Worm (Caenorhabditis elegans) whole organism, L3 larva: ENCODE data around the gene K01B6.4.

Experiments used
- R02D3.7 ChIP-seq: fragments of 150-350 bp; optimal IDR thresholded peaks from 2 replicates; lab custom pipeline; 2014; ENCODE audit warnings: missing biosample characterization, missing genetic modification characterization
- ama-1 ChIP-seq: fragments of 150-350 bp; optimal IDR thresholded peaks from 2 replicates; lab custom pipeline; 2018
- ceh-82 ChIP-seq: fragments of 150-350 bp; optimal IDR thresholded peaks from 2 replicates; lab custom pipeline; 2014; ENCODE audit warnings: missing biosample characterization, missing genetic modification characterization
- egl-27 ChIP-seq: sonication (generic microtip); optimal IDR thresholded peaks from 4 replicates; lab custom pipeline; 2017; ENCODE audit warnings: missing biosample characterization, missing genetic modification reagents, missing genetic modification characterization
- elt-1 ChIP-seq: fragments of 150-350 bp; optimal IDR thresholded peaks from 2 replicates; lab custom pipeline; 2014; ENCODE audit warnings: missing biosample characterization, missing genetic modification characterization
- elt-2 ChIP-seq: sonication (generic microtip); optimal IDR thresholded peaks from 2 replicates; lab custom pipeline; 2016; ENCODE audit warnings: missing genetic modification reagents, mild to moderate bottlenecking, missing genetic modification characterization, missing compliant biosample characterization
- elt-3 ChIP-seq, 3 experiments: fragments of 150-350 bp in 1 of 3; sonication (generic microtip) in 2 of 3; optimal IDR thresholded peaks; 2 replicates in 2 of 3; 4 replicates in 1 of 3; lab custom pipeline; 2014 to 2017; ENCODE audit warnings: missing biosample characterization in 3 of 3, missing genetic modification characterization in 3 of 3
- eor-1 ChIP-seq, 2 experiments: fragments of 150-350 bp; optimal IDR thresholded peaks; 2 replicates each; lab custom pipeline; 2014 to 2018; ENCODE audit warnings: missing biosample characterization in 2 of 2, missing genetic modification characterization in 2 of 2
- fkh-10 ChIP-seq: sonication (generic microtip); optimal IDR thresholded peaks from 2 replicates; lab custom pipeline; 2017; ENCODE audit warnings: missing biosample characterization, missing genetic modification reagents, missing genetic modification characterization
- fkh-2 ChIP-seq: fragments of 150-350 bp; optimal IDR thresholded peaks from 2 replicates; lab custom pipeline; 2014; ENCODE audit warnings: missing biosample characterization, missing genetic modification reagents, missing genetic modification characterization
- jun-1 ChIP-seq: fragments of 150-350 bp; optimal IDR thresholded peaks from 2 replicates; lab custom pipeline; 2014; ENCODE audit warnings: missing biosample characterization, missing genetic modification reagents, missing genetic modification characterization
- lin-15B ChIP-seq: fragments of 150-350 bp; optimal IDR thresholded peaks from 2 replicates; lab custom pipeline; 2014; ENCODE audit warnings: missing biosample characterization, missing genetic modification characterization
- lsy-12 ChIP-seq: sonication (generic microtip); optimal IDR thresholded peaks from 2 replicates; lab custom pipeline; 2016; ENCODE audit warnings: mild to moderate bottlenecking, missing genetic modification characterization, missing compliant biosample characterization
- mml-1 ChIP-seq: fragments of 150-350 bp; sonication (generic microtip); optimal IDR thresholded peaks from 3 replicates; lab custom pipeline; 2014; ENCODE audit warnings: missing biosample characterization, missing genetic modification characterization
- nfya-1 ChIP-seq: sonication (generic microtip); optimal IDR thresholded peaks from 2 replicates; lab custom pipeline; 2017; ENCODE audit warnings: missing genetic modification characterization, mild to moderate bottlenecking, missing compliant biosample characterization, antibody characterized with exemption, moderate library complexity; ENCODE audit not compliant: insufficient read depth
- nhr-11 ChIP-seq: fragments of 150-350 bp; optimal IDR thresholded peaks from 2 replicates; lab custom pipeline; 2014; ENCODE audit warnings: missing biosample characterization, missing genetic modification characterization
- nhr-23 ChIP-seq: fragments of 150-350 bp; optimal IDR thresholded peaks from 2 replicates; lab custom pipeline; 2014; ENCODE audit warnings: missing biosample characterization, missing genetic modification reagents, missing genetic modification characterization
- nhr-237 ChIP-seq: fragments of 150-350 bp; optimal IDR thresholded peaks from 2 replicates; lab custom pipeline; 2014; ENCODE audit warnings: missing biosample characterization, missing genetic modification characterization
- nhr-25 ChIP-seq: sonication (generic microtip); optimal IDR thresholded peaks from 2 replicates; lab custom pipeline; 2017; ENCODE audit warnings: missing biosample characterization, missing genetic modification characterization
- pha-4 ChIP-seq: fragments of 150-350 bp; optimal IDR thresholded peaks from 2 replicates; lab custom pipeline; 2014; ENCODE audit warnings: missing biosample characterization, missing genetic modification reagents, missing genetic modification characterization
- pqm-1 ChIP-seq: fragments of 150-350 bp; optimal IDR thresholded peaks from 2 replicates; lab custom pipeline; 2017; ENCODE audit warnings: missing biosample characterization, missing genetic modification characterization, inconsistent platforms
- snpc-4 ChIP-seq: fragments of 150-350 bp; optimal IDR thresholded peaks from 2 replicates; lab custom pipeline; 2014; ENCODE audit warnings: missing biosample characterization, missing genetic modification characterization
- tbx-2 ChIP-seq: sonication (generic microtip); optimal IDR thresholded peaks from 2 replicates; lab custom pipeline; 2016; ENCODE audit warnings: mild to moderate bottlenecking, missing genetic modification characterization, missing compliant biosample characterization
- unc-62 ChIP-seq: fragments of 150-350 bp; sonication (generic microtip); optimal IDR thresholded peaks from 4 replicates; lab custom pipeline; 2014; ENCODE audit warnings: missing biosample characterization, missing genetic modification reagents, missing genetic modification characterization
- ztf-11 ChIP-seq: fragments of 150-350 bp; optimal IDR thresholded peaks from 2 replicates; lab custom pipeline; 2014; ENCODE audit warnings: missing biosample characterization, missing genetic modification characterization

The K01B6.4 gene

DNA sequence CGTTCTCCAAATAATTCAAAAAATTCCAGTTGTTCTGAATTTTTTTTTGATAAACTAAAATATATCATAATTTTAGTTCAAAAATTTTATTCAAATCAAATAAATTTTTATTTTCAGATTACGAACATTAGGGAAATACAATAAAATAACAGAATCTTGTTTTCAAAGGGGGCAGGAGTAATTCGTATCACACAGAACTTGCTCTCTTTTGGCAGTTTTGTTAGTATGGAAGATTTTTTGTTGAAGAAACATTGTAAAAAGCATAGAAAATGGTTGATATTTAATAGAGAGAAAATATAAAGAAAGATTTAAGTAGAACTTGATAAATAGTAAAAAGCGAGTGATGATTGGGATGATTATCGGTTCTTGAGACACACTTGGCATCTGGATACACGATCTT lies 39.6 kb upstream of the K01B6.4 start:
- no peak for TF ChIP-seq ztf-11

DNA sequence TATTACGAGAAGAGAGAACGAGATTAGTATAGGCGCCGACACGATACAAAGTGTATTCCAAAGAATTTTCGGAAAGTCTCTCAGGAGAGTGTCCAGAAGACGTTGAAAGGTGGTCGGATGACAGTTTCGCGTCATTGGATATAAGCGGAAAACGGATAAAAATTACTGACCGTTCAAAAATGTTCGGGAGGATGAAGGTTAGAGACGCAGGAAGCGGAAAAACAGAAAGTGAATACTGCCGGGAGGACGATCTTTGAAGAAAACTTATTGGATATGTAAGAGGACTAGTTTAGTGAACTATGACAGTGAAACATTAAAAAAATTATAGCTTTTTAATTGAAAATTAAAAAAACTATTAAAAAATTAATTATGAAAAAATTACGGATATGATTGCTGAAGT lies 37.8 kb upstream of the K01B6.4 start:
- TF ChIP-seq nhr-23 (tag; lab: Kevin White, UChicago) (peak; percentile 26), jun-1 (tag; lab: Kevin White, UChicago) (no peak)

DNA sequence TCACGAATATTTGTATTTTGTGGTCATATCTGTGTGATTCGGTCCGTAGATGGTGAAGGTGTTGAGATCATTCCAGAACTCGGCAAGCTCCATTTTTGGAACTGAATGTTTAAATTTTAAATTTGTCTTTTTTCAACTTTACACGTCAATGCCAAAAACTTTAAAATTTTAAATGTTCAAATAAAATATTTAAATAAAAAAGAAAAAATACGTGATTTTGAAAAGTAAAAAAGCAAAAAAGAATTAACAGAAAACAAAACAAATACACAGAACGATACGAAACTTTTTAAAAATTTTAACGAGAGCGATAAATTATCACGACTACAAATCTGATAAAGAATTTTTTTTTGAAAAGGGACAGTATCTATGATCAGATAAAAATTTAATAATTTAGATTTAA lies 36.9 kb upstream of the K01B6.4 start, which contains the start of gene elo-4:
TSS of gene elo-4 (minus strand) at position 101 of the 400 bp plus-strand sequence.
- TF ChIP-seq lsy-12: no peak
- TF ChIP-seq nhr-25 (tag; lab: Kevin White, UChicago): no peak
- TF ChIP-seq nhr-23 (tag; lab: Kevin White, UChicago): no peak
- TF ChIP-seq eor-1 (tag; optimal IDR thresholded peaks at IDR 0.05; lab: Kevin White, UChicago): no peak

DNA sequence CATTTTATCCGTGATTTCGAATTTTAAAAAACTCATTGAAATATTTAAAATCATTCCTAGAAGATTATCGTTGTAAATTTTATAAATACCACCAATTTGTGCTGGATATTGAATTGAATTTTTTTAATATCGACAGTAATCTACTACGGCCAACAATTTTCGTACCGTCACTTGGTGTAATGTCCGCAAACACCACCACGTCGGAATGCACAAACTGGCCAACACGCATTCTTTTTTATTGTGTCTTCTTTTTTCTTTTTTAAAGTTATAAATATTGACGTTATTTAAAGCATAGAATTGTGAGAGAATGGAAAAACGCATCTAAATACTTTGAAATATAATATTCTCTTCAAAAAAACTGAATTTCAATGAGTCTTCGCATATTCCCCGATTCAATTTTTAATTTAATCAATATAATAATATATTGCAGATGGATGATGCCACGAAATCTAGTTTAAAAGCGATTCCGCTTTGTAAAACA lies 33.9 kb upstream of the K01B6.4 start, which contains the start of gene ufc-1:
TSS of gene ufc-1 (plus strand) at position 431 of the 481 bp plus-strand sequence.
- TF ChIP-seq elt-3 (tag; optimal IDR thresholded peaks at IDR 0.05; lab: Kevin White, UChicago): no peak
- TF ChIP-seq nfya-1 (tag; lab: Kevin White, UChicago): peak; percentile 49
- peak; percentile 37 for TF ChIP-seq pha-4
- TF ChIP-seq, all 47 proteins: peak for 2

DNA sequence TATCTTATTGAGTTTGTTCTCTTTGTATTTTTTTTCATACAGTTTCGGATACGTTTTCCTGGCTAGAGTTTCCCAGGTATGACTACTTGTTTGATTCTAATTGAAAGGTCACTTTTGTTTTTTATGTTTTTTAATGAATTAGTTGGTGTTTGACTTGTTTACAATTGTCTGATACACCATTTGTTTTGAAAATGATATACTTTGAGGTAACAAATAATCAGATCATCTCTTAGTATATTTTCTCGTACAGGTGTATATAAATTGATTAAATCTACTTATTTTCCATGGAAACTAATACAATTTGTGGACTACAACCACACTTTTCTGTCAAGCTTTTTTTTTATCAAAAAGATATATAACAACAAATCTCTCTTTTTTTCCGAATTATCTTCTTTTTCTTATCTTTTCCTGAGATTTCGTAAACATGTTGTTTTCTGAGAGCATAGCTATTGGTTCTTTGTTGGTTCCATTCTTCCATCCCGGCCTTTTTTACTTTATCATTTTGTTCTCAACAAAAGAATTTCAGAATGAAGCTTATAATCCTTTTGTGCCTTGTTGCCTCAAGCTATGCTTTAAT lies 32.6 kb upstream of the K01B6.4 start, which contains the start of gene ttr-5:
TSS of gene ttr-5 (plus strand) at position 527 of the 577 bp plus-strand sequence.
- TF ChIP-seq ama-1 (lab: Kevin White, UChicago): no peak
- TF ChIP-seq tbx-2: no peak
- TF ChIP-seq snpc-4 (tag; lab: Kevin White, UChicago): no peak

ce11 chrIII:9329266-9329665 lies 32.0 kb upstream of the K01B6.4 start, which contains the start of gene C40H1.3:
C40H1.3 (minus strand) TSS chrIII:9329366.
- TF ChIP-seq R02D3.7 (no peak), pqm-1 (no peak)

DNA sequence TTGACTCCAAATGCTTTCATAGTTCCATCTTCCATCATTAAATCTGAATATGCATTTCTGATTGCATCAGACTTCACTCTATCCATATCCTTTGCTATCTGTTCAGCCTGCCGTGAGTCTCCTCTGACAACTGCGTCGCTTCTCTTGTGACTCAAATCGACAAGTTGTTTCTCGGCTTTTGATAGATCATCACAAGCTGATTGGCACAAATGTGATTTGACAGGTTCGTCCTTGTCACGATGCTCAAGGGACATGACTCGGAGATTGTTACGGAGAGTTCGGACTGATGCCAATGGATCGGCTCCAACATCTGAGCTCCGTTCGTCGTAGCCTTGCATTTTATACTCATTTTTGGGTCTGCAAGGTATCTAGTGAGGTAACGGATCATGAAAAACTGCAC lies 31.5 kb upstream of the K01B6.4 start:
- TF ChIP-seq egl-27 (tag; lab: Kevin White, UChicago) (no peak), snpc-4 (tag; lab: Kevin White, UChicago) (no peak)

DNA sequence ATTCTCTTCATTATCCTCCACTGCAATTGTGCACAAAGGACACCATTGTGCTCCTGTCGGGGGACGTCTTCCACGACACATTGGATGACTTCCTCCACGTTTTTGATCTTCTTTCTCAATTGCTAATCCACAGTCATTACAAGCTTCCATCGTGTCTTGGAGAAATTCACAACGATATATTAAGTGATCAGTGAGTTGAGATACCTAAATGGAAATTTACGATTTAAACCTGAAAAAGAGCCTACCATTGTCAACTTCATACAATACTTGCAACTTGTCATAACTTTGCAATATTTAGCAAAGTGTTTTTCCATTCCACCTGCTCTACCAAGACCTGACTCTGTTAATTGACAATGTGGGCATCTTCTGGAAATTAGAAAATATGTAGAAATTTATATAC lies 30.7 kb upstream of the K01B6.4 start:
- TF ChIP-seq lin-15B: no peak
- TF ChIP-seq mml-1 (tag; lab: Kevin White, UChicago): no peak
- TF ChIP-seq ztf-11: no peak
- TF ChIP-seq fkh-2 (tag; lab: Kevin White, UChicago): no peak
- no peak for TF ChIP-seq nhr-237 (tag; lab: Kevin White, UChicago)
- no peak for TF ChIP-seq pha-4
- TF ChIP-seq ceh-82 (tag; lab: Kevin White, UChicago): no peak
- TF ChIP-seq nfya-1 (tag; lab: Kevin White, UChicago): no peak
- TF ChIP-seq fkh-10: no peak
- no peak for TF ChIP-seq elt-1 (tag; lab: Kevin White, UChicago)
- no peak for TF ChIP-seq tbx-2
- TF ChIP-seq unc-62: no peak
- TF ChIP-seq snpc-4 (tag; lab: Kevin White, UChicago): no peak
- TF ChIP-seq nhr-11: no peak
- TF ChIP-seq R02D3.7: no peak

DNA sequence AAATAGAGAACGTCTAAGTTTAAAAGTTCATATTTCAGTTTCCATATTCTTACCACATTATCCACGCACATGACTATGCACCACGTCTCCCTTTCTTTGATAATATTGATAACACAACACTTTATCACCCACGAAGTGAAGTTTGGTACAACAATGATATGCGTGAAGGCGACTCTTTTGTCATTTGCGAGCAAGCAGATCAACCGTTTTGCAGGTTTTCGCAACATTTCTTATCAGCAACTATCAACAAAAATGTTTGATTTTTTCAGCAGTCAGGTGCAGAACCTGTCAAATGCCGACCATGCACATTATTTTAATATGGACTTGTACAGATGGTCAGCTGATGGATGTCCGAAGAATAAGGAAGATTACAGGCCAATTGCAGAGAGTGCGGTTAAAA lies 29.3 kb upstream of the K01B6.4 start:
- TF ChIP-seq jun-1 (tag; lab: Kevin White, UChicago): peak; percentile 47
- TF ChIP-seq fkh-2 (tag; lab: Kevin White, UChicago): no peak
- peak; percentile 99 for TF ChIP-seq pqm-1
- peak; percentile 42 for TF ChIP-seq pha-4
- TF ChIP-seq elt-1 (tag; lab: Kevin White, UChicago): no peak
- TF ChIP-seq elt-2 (tag; lab: Kevin White, UChicago): peak; percentile 99
